Fruit fly (Drosophila melanogaster) whole organism, wandering third instar larva: Measurements from ENCODE around the gene mTerf5.

Experiments
- Abd-B ChIP-seq: fragments of >200 bp; optimal IDR thresholded peaks from 2 replicates; lab custom pipeline; 2017; ENCODE audit warnings: missing biosample characterization, missing genetic modification characterization
- CG32264 ChIP-seq: fragments of 200-800 bp; sonication (Bioruptor generic); optimal IDR thresholded peaks from 2 replicates; lab custom pipeline; 2016; ENCODE audit warnings: missing biosample characterization, missing genetic modification characterization
- CG9705 ChIP-seq: fragments of 200-800 bp; sonication (Bioruptor generic); optimal IDR thresholded peaks from 2 replicates; lab custom pipeline; 2018; ENCODE audit warnings: missing biosample characterization, mild to moderate bottlenecking, missing genetic modification characterization
- CrebA ChIP-seq: fragments of 200-800 bp; sonication (Bioruptor generic); optimal IDR thresholded peaks from 2 replicates; lab custom pipeline; 2016; ENCODE audit warnings: missing biosample characterization, mild to moderate bottlenecking, missing genetic modification characterization, borderline replicate concordance
- Dfd ChIP-seq: fragments of >200 bp; optimal IDR thresholded peaks from 2 replicates; lab custom pipeline; 2017; ENCODE audit warnings: missing biosample characterization, missing genetic modification characterization
- Dif ChIP-seq: fragments of 200-275, 200-300 bp; sonication (Bioruptor generic); optimal IDR thresholded peaks from 2 replicates; lab custom pipeline; 2018; ENCODE audit warnings: missing biosample characterization, missing genetic modification characterization; ENCODE audit not compliant: partially characterized antibody
- GATAd ChIP-seq: sonication (Bioruptor generic); optimal IDR thresholded peaks from 2 replicates; lab custom pipeline; 2016; ENCODE audit warnings: missing biosample characterization, missing genetic modification characterization
- HLH106 ChIP-seq: fragments of 200-800 bp; optimal IDR thresholded peaks from 3 replicates; lab custom pipeline; 2019; ENCODE audit warnings: missing biosample characterization, mild to moderate bottlenecking, missing genetic modification characterization, moderate library complexity
- Hnf4 ChIP-seq: fragments of 200-800 bp; sonication (Bioruptor generic); optimal IDR thresholded peaks from 2 replicates; lab custom pipeline; 2016; ENCODE audit warnings: missing biosample characterization, mild to moderate bottlenecking, missing genetic modification characterization
- Hr78 ChIP-seq: fragments of >200 bp; optimal IDR thresholded peaks from 2 replicates; lab custom pipeline; 2017; ENCODE audit warnings: missing biosample characterization, missing genetic modification characterization
- Hr83 ChIP-seq: fragments of 200-300 bp; sonication (Bioruptor generic); optimal IDR thresholded peaks from 2 replicates; lab custom pipeline; 2016; ENCODE audit warnings: missing biosample characterization, mild to moderate bottlenecking, missing genetic modification characterization, moderate library complexity; ENCODE audit not compliant: poor library complexity, severe bottlenecking
- Jra ChIP-seq: sonication (Bioruptor generic); optimal IDR thresholded peaks from 2 replicates; lab custom pipeline; 2016; ENCODE audit warnings: missing biosample characterization, missing genetic modification characterization
- Mio ChIP-seq: sonication (Bioruptor generic); optimal IDR thresholded peaks from 2 replicates; lab custom pipeline; 2016; ENCODE audit warnings: missing biosample characterization, missing genetic modification characterization
- Myc ChIP-seq: fragments of >200 bp; optimal IDR thresholded peaks from 2 replicates; lab custom pipeline; 2017
- N ChIP-seq: fragments of >200 bp; optimal IDR thresholded peaks from 2 replicates; lab custom pipeline; 2018; ENCODE audit warnings: missing biosample characterization, missing external identifiers, missing genetic modification characterization
- OdsH ChIP-seq: fragments of 200-800 bp; sonication (Bioruptor generic); optimal IDR thresholded peaks from 2 replicates; lab custom pipeline; 2016; ENCODE audit warnings: missing biosample characterization, mild to moderate bottlenecking, missing genetic modification characterization
- Rel ChIP-seq, 2 experiments: fragments of 200-800 bp; sonication (Bioruptor generic) in 1 of 2; optimal IDR thresholded peaks; 2 replicates in 1 of 2; 3 replicates in 1 of 2; lab custom pipeline; 2016 to 2019; ENCODE audit warnings: mild to moderate bottlenecking in 2 of 2, missing biosample characterization in 2 of 2, missing genetic modification characterization in 2 of 2, moderate library complexity in 1 of 2
- Sp1 ChIP-seq: fragments of 200-800 bp; sonication (Bioruptor generic); optimal IDR thresholded peaks from 3 replicates; lab custom pipeline; 2019; ENCODE audit warnings: missing biosample characterization, mild to moderate bottlenecking, missing genetic modification characterization, moderate library complexity
- Vsx2 ChIP-seq: fragments of 200-300, 225-300 bp; sonication (Bioruptor generic); optimal IDR thresholded peaks from 2 replicates; lab custom pipeline; 2018; ENCODE audit warnings: missing biosample characterization, missing genetic modification characterization; ENCODE audit not compliant: partially characterized antibody
- br ChIP-seq: fragments of 200-800 bp; sonication (Bioruptor generic); optimal IDR thresholded peaks from 2 replicates; lab custom pipeline; 2016; ENCODE audit warnings: missing biosample characterization, missing genetic modification characterization
- brk ChIP-seq: fragments of 200-800 bp; sonication (Bioruptor generic); optimal IDR thresholded peaks from 2 replicates; lab custom pipeline; 2016; ENCODE audit warnings: missing biosample characterization, mild to moderate bottlenecking, missing genetic modification characterization
- dl ChIP-seq, 2 experiments: fragments of 175-275, 200-275 bp in 1 of 2; fragments of 200-275 bp in 1 of 2; sonication (Bioruptor generic); optimal IDR thresholded peaks; lab custom pipeline; 2018; ENCODE audit warnings: mild to moderate bottlenecking in 2 of 2, missing biosample characterization in 2 of 2, missing genetic modification characterization in 2 of 2, moderate library complexity in 2 of 2; ENCODE audit not compliant: partially characterized antibody in 2 of 2, insufficient read depth in 1 of 2
- dmrt93B ChIP-seq: fragments of 200-800 bp; sonication (Bioruptor generic); optimal IDR thresholded peaks from 2 replicates; lab custom pipeline; 2018; ENCODE audit warnings: missing biosample characterization, mild to moderate bottlenecking, missing genetic modification characterization
- dsf ChIP-seq: sonication (Bioruptor generic); optimal IDR thresholded peaks from 2 replicates; lab custom pipeline; 2016; ENCODE audit warnings: missing biosample characterization, missing genetic modification characterization, borderline replicate concordance
- ey ChIP-seq: fragments of 200-800 bp; sonication (Bioruptor generic); optimal IDR thresholded peaks from 2 replicates; lab custom pipeline; 2016; ENCODE audit warnings: missing biosample characterization, missing genetic modification characterization
- foxo ChIP-seq, 2 experiments: fragments of 200-800 bp; sonication (Bioruptor generic); optimal IDR thresholded peaks; 2 replicates in 1 of 2; 3 replicates in 1 of 2; lab custom pipeline; 2016 to 2017; ENCODE audit warnings: missing biosample characterization in 2 of 2, missing genetic modification characterization in 2 of 2
- fru ChIP-seq: fragments of 200-800 bp; sonication (Bioruptor generic); optimal IDR thresholded peaks from 3 replicates; lab custom pipeline; 2016; ENCODE audit warnings: missing biosample characterization, mild to moderate bottlenecking, missing genetic modification characterization
- h ChIP-seq: fragments of 200-800 bp; sonication (Bioruptor generic); optimal IDR thresholded peaks from 3 replicates; lab custom pipeline; 2016; ENCODE audit warnings: missing biosample characterization, mild to moderate bottlenecking, missing genetic modification characterization
- jim ChIP-seq: fragments of 175-275, 200-325 bp; sonication (Bioruptor generic); optimal IDR thresholded peaks from 2 replicates; lab custom pipeline; 2016; ENCODE audit warnings: missing biosample characterization, mild to moderate bottlenecking, missing genetic modification characterization
- lola ChIP-seq: fragments of >200 bp; optimal IDR thresholded peaks from 2 replicates; lab custom pipeline; 2017; ENCODE audit warnings: missing biosample characterization, missing genetic modification characterization
- pan ChIP-seq: fragments of >200 bp; optimal IDR thresholded peaks from 2 replicates; lab custom pipeline; 2017
- psq ChIP-seq: fragments of 200-800 bp; sonication (Bioruptor generic); optimal IDR thresholded peaks from 3 replicates; lab custom pipeline; 2017; ENCODE audit warnings: missing biosample characterization, mild to moderate bottlenecking, missing genetic modification characterization, moderate library complexity
- rgr ChIP-seq: fragments of 200-800 bp; sonication (Bioruptor generic); optimal IDR thresholded peaks from 3 replicates; lab custom pipeline; 2016; ENCODE audit warnings: missing biosample characterization, mild to moderate bottlenecking, missing genetic modification characterization
- sage ChIP-seq: fragments of 200-800 bp; sonication (Bioruptor generic); optimal IDR thresholded peaks from 2 replicates; lab custom pipeline; 2016; ENCODE audit warnings: missing biosample characterization, mild to moderate bottlenecking, missing genetic modification characterization
- sv ChIP-seq: fragments of 200-800 bp; sonication (Bioruptor generic); optimal IDR thresholded peaks from 3 replicates; lab custom pipeline; 2016; ENCODE audit warnings: missing biosample characterization, missing genetic modification characterization
- tai ChIP-seq: sonication (Bioruptor generic); optimal IDR thresholded peaks from 2 replicates; lab custom pipeline; 2016; ENCODE audit warnings: missing biosample characterization, missing genetic modification characterization
- usp ChIP-seq: fragments of >200 bp; optimal IDR thresholded peaks from 2 replicates; lab custom pipeline; 2017; ENCODE audit warnings: missing biosample characterization, missing genetic modification characterization
- woc ChIP-seq: sonication (Bioruptor generic); optimal IDR thresholded peaks from 2 replicates; lab custom pipeline; 2016; ENCODE audit warnings: missing biosample characterization, mild to moderate bottlenecking, missing genetic modification characterization

mTerf5 gene

DNA sequence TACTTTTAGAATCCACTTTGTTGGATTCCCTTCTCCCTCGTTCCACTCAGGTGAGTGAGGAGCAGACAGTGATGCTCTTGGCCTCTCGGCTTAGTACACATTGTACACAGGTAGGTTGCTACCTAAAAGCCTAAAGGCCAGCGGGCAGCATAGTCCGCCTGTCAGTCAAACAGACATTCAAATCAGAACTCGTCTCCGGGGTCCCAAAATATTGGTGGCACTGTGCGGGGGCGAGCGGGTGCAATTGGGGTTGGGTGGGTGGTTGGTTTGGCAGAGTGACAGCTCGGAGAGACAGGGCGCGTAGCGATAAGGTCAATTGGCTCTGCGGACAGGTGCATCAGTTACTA lies 25.7 kb downstream of the mTerf5 start:
- TF ChIP-seq dl (GFP tag; optimal IDR thresholded peaks at IDR 0.05; lab: Kevin White, UChicago; ENCODE audit: insufficient read depth in 1 of 2, partially characterized antibody in 2 of 2) (no peak), woc (GFP tag; lab: Kevin White, UChicago) (peak; percentile 34)

DNA sequence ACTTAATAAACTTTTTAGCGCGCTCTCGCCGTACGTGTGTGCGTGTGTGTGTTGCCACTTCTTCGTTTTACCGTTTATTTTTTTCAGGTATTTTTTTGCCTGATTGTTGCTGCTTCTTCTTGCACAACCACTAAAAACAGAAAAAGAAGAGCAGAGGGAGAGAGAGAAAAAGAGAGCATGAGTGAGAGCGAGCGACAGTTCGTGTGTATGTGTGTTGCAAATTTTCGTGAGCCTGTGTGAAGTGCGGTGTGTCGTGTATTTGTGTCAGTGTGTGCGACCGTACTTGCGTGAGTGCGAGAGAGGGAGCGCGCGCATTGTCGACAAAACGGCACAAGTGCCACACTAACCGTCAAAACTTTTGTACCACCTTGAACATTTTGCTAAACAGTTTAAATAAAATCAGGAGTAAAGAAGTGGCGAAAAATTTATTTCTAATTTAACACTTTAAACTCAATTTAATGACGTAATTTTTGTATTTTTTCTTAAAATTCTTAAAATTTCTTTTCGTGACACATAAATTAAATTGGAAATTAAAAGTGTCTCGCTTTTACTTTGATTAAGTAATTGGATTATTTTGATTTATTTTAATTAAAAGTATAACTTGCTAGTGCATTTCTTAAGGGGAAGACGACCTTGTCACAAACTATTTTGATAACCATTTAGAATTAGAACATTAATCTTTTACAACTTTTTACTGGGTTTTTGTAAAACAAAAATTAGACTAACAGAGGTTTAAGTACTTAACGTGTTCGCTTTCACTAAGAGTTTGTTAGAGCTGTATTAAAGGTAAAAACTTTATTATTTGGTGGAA lies 26.3 kb downstream of the mTerf5 start:
- peak; percentile 94 to 95 for TF ChIP-seq dl (GFP tag; optimal IDR thresholded peaks at IDR 0.05; lab: Kevin White, UChicago; ENCODE audit: insufficient read depth in 1 of 2, partially characterized antibody in 2 of 2)
- TF ChIP-seq CG32264, result peak; percentile 18
- TF ChIP-seq Jra (GFP tag; lab: Kevin White, UChicago), result peak; percentile 9
- peak; percentile 65 to 89 for TF ChIP-seq foxo (GFP tag; optimal IDR thresholded peaks at IDR 0.05; lab: Kevin White, UChicago)
- TF ChIP-seq N, result peak; percentile 94
- no peak for TF ChIP-seq Dfd
- no peak for TF ChIP-seq brk
- TF ChIP-seq psq, result peak; percentile 94
- no peak for TF ChIP-seq dsf (GFP tag; lab: Kevin White, UChicago)
- no peak for TF ChIP-seq usp (GFP tag; lab: Kevin White, UChicago)
- TF ChIP-seq Sp1 (GFP tag; lab: Kevin White, UChicago), result peak; percentile 60
- TF ChIP-seq OdsH (GFP tag; lab: Kevin White, UChicago), result peak; percentile 8
- TF ChIP-seq GATAd (GFP tag; lab: Kevin White, UChicago), result no peak
- peak; percentile 66 for TF ChIP-seq woc (GFP tag; lab: Kevin White, UChicago)
- peak; percentile 48 for TF ChIP-seq sv (GFP tag; lab: Kevin White, UChicago)
- TF ChIP-seq lola, result no peak
- TF ChIP-seq Mio (GFP tag; lab: Kevin White, UChicago), result no peak
- TF ChIP-seq Dif (GFP tag; lab: Kevin White, UChicago), result peak; percentile 97
- TF ChIP-seq Abd-B, result no peak
- peak; percentile 8 for TF ChIP-seq Hnf4 (GFP tag; lab: Kevin White, UChicago)
- TF ChIP-seq CG9705, result no peak
- peak; percentile 77 for TF ChIP-seq Hr83 (GFP tag; lab: Kevin White, UChicago)
- TF ChIP-seq sage (GFP tag; lab: Kevin White, UChicago), result peak; percentile 80
- TF ChIP-seq tai (GFP tag; lab: Kevin White, UChicago), result no peak
- TF ChIP-seq fru, result peak; percentile 68
- peak; percentile 56 for TF ChIP-seq dmrt93B (GFP tag; lab: Kevin White, UChicago)
- no peak for TF ChIP-seq br (GFP tag; lab: Kevin White, UChicago)
- peak; percentile 58 for TF ChIP-seq Hr78 (GFP tag; lab: Kevin White, UChicago)
- no peak for TF ChIP-seq CrebA (GFP tag; lab: Kevin White, UChicago)
- TF ChIP-seq Rel (GFP tag; optimal IDR thresholded peaks at IDR 0.05; lab: Kevin White, UChicago), result peak; percentile 89
- TF ChIP-seq Rel (tag; optimal IDR thresholded peaks at IDR 0.05; lab: Kevin White, UChicago), result peak; percentile 58
- peak; percentile 63 for TF ChIP-seq h (GFP tag; lab: Kevin White, UChicago)
- no peak for TF ChIP-seq pan (lab: Kevin White, UChicago)
- TF ChIP-seq Myc (lab: Kevin White, UChicago), result no peak
- TF ChIP-seq HLH106 (tag; lab: Kevin White, UChicago), result peak; percentile 53
- peak; percentile 33 for TF ChIP-seq rgr
- peak; percentile 27 for TF ChIP-seq ey (GFP tag; lab: Kevin White, UChicago)
- TF ChIP-seq Vsx2, result peak; percentile 92
- TF ChIP-seq jim (GFP tag; lab: Kevin White, UChicago), result peak; percentile 77

- TF ChIP-seq Mio (GFP tag; lab: Kevin White, UChicago), result no peak
- no peak for TF ChIP-seq CrebA (GFP tag; lab: Kevin White, UChicago)
- TF ChIP-seq CG9705, result no peak
Measured at dm6 chr3R:18196622-18196990, 26.9 kb downstream of the mTerf5 start.
